Fruit fly (Drosophila melanogaster) whole organism, wandering third instar larva: Measurements from ENCODE around the gene CG12519.
"Not testable (repeated sequence)": the region's sequence is repeated elsewhere in the genome, so short reads cannot be mapped to it uniquely, and the experiment has no call there.

Experiments used
- Abd-B ChIP-seq: fragments of >200 bp; optimal IDR thresholded peaks from 2 replicates; lab custom pipeline; 2017; ENCODE audit warnings: missing biosample characterization, missing genetic modification characterization
- CG32264 ChIP-seq: fragments of 200-800 bp; sonication (Bioruptor generic); optimal IDR thresholded peaks from 2 replicates; lab custom pipeline; 2016; ENCODE audit warnings: missing biosample characterization, missing genetic modification characterization
- CG9705 ChIP-seq: fragments of 200-800 bp; sonication (Bioruptor generic); optimal IDR thresholded peaks from 2 replicates; lab custom pipeline; 2018; ENCODE audit warnings: missing biosample characterization, mild to moderate bottlenecking, missing genetic modification characterization
- CrebA ChIP-seq: fragments of 200-800 bp; sonication (Bioruptor generic); optimal IDR thresholded peaks from 2 replicates; lab custom pipeline; 2016; ENCODE audit warnings: missing biosample characterization, mild to moderate bottlenecking, missing genetic modification characterization, borderline replicate concordance
- Dfd ChIP-seq: fragments of >200 bp; optimal IDR thresholded peaks from 2 replicates; lab custom pipeline; 2017; ENCODE audit warnings: missing biosample characterization, missing genetic modification characterization
- Dif ChIP-seq: fragments of 200-275, 200-300 bp; sonication (Bioruptor generic); optimal IDR thresholded peaks from 2 replicates; lab custom pipeline; 2018; ENCODE audit warnings: missing biosample characterization, missing genetic modification characterization; ENCODE audit not compliant: partially characterized antibody
- GATAd ChIP-seq: sonication (Bioruptor generic); optimal IDR thresholded peaks from 2 replicates; lab custom pipeline; 2016; ENCODE audit warnings: missing biosample characterization, missing genetic modification characterization
- HLH106 ChIP-seq: fragments of 200-800 bp; optimal IDR thresholded peaks from 3 replicates; lab custom pipeline; 2019; ENCODE audit warnings: missing biosample characterization, mild to moderate bottlenecking, missing genetic modification characterization, moderate library complexity
- Hnf4 ChIP-seq: fragments of 200-800 bp; sonication (Bioruptor generic); optimal IDR thresholded peaks from 2 replicates; lab custom pipeline; 2016; ENCODE audit warnings: missing biosample characterization, mild to moderate bottlenecking, missing genetic modification characterization
- Hr78 ChIP-seq: fragments of >200 bp; optimal IDR thresholded peaks from 2 replicates; lab custom pipeline; 2017; ENCODE audit warnings: missing biosample characterization, missing genetic modification characterization
- Hr83 ChIP-seq: fragments of 200-300 bp; sonication (Bioruptor generic); optimal IDR thresholded peaks from 2 replicates; lab custom pipeline; 2016; ENCODE audit warnings: missing biosample characterization, mild to moderate bottlenecking, missing genetic modification characterization, moderate library complexity; ENCODE audit not compliant: poor library complexity, severe bottlenecking
- Jra ChIP-seq: sonication (Bioruptor generic); optimal IDR thresholded peaks from 2 replicates; lab custom pipeline; 2016; ENCODE audit warnings: missing biosample characterization, missing genetic modification characterization
- Mio ChIP-seq: sonication (Bioruptor generic); optimal IDR thresholded peaks from 2 replicates; lab custom pipeline; 2016; ENCODE audit warnings: missing biosample characterization, missing genetic modification characterization
- Myc ChIP-seq: fragments of >200 bp; optimal IDR thresholded peaks from 2 replicates; lab custom pipeline; 2017
- N ChIP-seq: fragments of >200 bp; optimal IDR thresholded peaks from 2 replicates; lab custom pipeline; 2018; ENCODE audit warnings: missing biosample characterization, missing external identifiers, missing genetic modification characterization
- OdsH ChIP-seq: fragments of 200-800 bp; sonication (Bioruptor generic); optimal IDR thresholded peaks from 2 replicates; lab custom pipeline; 2016; ENCODE audit warnings: missing biosample characterization, mild to moderate bottlenecking, missing genetic modification characterization
- Rel ChIP-seq, 2 experiments: fragments of 200-800 bp; sonication (Bioruptor generic) in 1 of 2; optimal IDR thresholded peaks; 2 replicates in 1 of 2; 3 replicates in 1 of 2; lab custom pipeline; 2016 to 2019; ENCODE audit warnings: mild to moderate bottlenecking in 2 of 2, missing biosample characterization in 2 of 2, missing genetic modification characterization in 2 of 2, moderate library complexity in 1 of 2
- Sp1 ChIP-seq: fragments of 200-800 bp; sonication (Bioruptor generic); optimal IDR thresholded peaks from 3 replicates; lab custom pipeline; 2019; ENCODE audit warnings: missing biosample characterization, mild to moderate bottlenecking, missing genetic modification characterization, moderate library complexity
- Vsx2 ChIP-seq: fragments of 200-300, 225-300 bp; sonication (Bioruptor generic); optimal IDR thresholded peaks from 2 replicates; lab custom pipeline; 2018; ENCODE audit warnings: missing biosample characterization, missing genetic modification characterization; ENCODE audit not compliant: partially characterized antibody
- br ChIP-seq: fragments of 200-800 bp; sonication (Bioruptor generic); optimal IDR thresholded peaks from 2 replicates; lab custom pipeline; 2016; ENCODE audit warnings: missing biosample characterization, missing genetic modification characterization
- brk ChIP-seq: fragments of 200-800 bp; sonication (Bioruptor generic); optimal IDR thresholded peaks from 2 replicates; lab custom pipeline; 2016; ENCODE audit warnings: missing biosample characterization, mild to moderate bottlenecking, missing genetic modification characterization
- dl ChIP-seq, 2 experiments: fragments of 175-275, 200-275 bp in 1 of 2; fragments of 200-275 bp in 1 of 2; sonication (Bioruptor generic); optimal IDR thresholded peaks; lab custom pipeline; 2018; ENCODE audit warnings: mild to moderate bottlenecking in 2 of 2, missing biosample characterization in 2 of 2, missing genetic modification characterization in 2 of 2, moderate library complexity in 2 of 2; ENCODE audit not compliant: partially characterized antibody in 2 of 2, insufficient read depth in 1 of 2
- dmrt93B ChIP-seq: fragments of 200-800 bp; sonication (Bioruptor generic); optimal IDR thresholded peaks from 2 replicates; lab custom pipeline; 2018; ENCODE audit warnings: missing biosample characterization, mild to moderate bottlenecking, missing genetic modification characterization
- dsf ChIP-seq: sonication (Bioruptor generic); optimal IDR thresholded peaks from 2 replicates; lab custom pipeline; 2016; ENCODE audit warnings: missing biosample characterization, missing genetic modification characterization, borderline replicate concordance
- ey ChIP-seq: fragments of 200-800 bp; sonication (Bioruptor generic); optimal IDR thresholded peaks from 2 replicates; lab custom pipeline; 2016; ENCODE audit warnings: missing biosample characterization, missing genetic modification characterization
- foxo ChIP-seq, 2 experiments: fragments of 200-800 bp; sonication (Bioruptor generic); optimal IDR thresholded peaks; 2 replicates in 1 of 2; 3 replicates in 1 of 2; lab custom pipeline; 2016 to 2017; ENCODE audit warnings: missing biosample characterization in 2 of 2, missing genetic modification characterization in 2 of 2
- fru ChIP-seq: fragments of 200-800 bp; sonication (Bioruptor generic); optimal IDR thresholded peaks from 3 replicates; lab custom pipeline; 2016; ENCODE audit warnings: missing biosample characterization, mild to moderate bottlenecking, missing genetic modification characterization
- h ChIP-seq: fragments of 200-800 bp; sonication (Bioruptor generic); optimal IDR thresholded peaks from 3 replicates; lab custom pipeline; 2016; ENCODE audit warnings: missing biosample characterization, mild to moderate bottlenecking, missing genetic modification characterization
- jim ChIP-seq: fragments of 175-275, 200-325 bp; sonication (Bioruptor generic); optimal IDR thresholded peaks from 2 replicates; lab custom pipeline; 2016; ENCODE audit warnings: missing biosample characterization, mild to moderate bottlenecking, missing genetic modification characterization
- lola ChIP-seq: fragments of >200 bp; optimal IDR thresholded peaks from 2 replicates; lab custom pipeline; 2017; ENCODE audit warnings: missing biosample characterization, missing genetic modification characterization
- pan ChIP-seq: fragments of >200 bp; optimal IDR thresholded peaks from 2 replicates; lab custom pipeline; 2017
- psq ChIP-seq: fragments of 200-800 bp; sonication (Bioruptor generic); optimal IDR thresholded peaks from 3 replicates; lab custom pipeline; 2017; ENCODE audit warnings: missing biosample characterization, mild to moderate bottlenecking, missing genetic modification characterization, moderate library complexity
- rgr ChIP-seq: fragments of 200-800 bp; sonication (Bioruptor generic); optimal IDR thresholded peaks from 3 replicates; lab custom pipeline; 2016; ENCODE audit warnings: missing biosample characterization, mild to moderate bottlenecking, missing genetic modification characterization
- sage ChIP-seq: fragments of 200-800 bp; sonication (Bioruptor generic); optimal IDR thresholded peaks from 2 replicates; lab custom pipeline; 2016; ENCODE audit warnings: missing biosample characterization, mild to moderate bottlenecking, missing genetic modification characterization
- sv ChIP-seq: fragments of 200-800 bp; sonication (Bioruptor generic); optimal IDR thresholded peaks from 3 replicates; lab custom pipeline; 2016; ENCODE audit warnings: missing biosample characterization, missing genetic modification characterization
- tai ChIP-seq: sonication (Bioruptor generic); optimal IDR thresholded peaks from 2 replicates; lab custom pipeline; 2016; ENCODE audit warnings: missing biosample characterization, missing genetic modification characterization
- usp ChIP-seq: fragments of >200 bp; optimal IDR thresholded peaks from 2 replicates; lab custom pipeline; 2017; ENCODE audit warnings: missing biosample characterization, missing genetic modification characterization
- woc ChIP-seq: sonication (Bioruptor generic); optimal IDR thresholded peaks from 2 replicates; lab custom pipeline; 2016; ENCODE audit warnings: missing biosample characterization, mild to moderate bottlenecking, missing genetic modification characterization

CG12519 gene

dm6 chr3L:19472128-19472527 lies at the start of gene CG12519, which contains the start of gene 825-Oak:
TSS of gene CG12519 (plus strand) at chr3L:19472491.
TSS of gene 825-Oak (minus strand) at chr3L:19472228.
- TF ChIP-seq jim (GFP tag; lab: Kevin White, UChicago); Vsx2; Dfd (GFP tag; lab: Kevin White, UChicago): not testable (repeated sequence)
- TF ChIP-seq, all 38 proteins: peak for 0; not testable (repeated sequence) for 38

DNA sequence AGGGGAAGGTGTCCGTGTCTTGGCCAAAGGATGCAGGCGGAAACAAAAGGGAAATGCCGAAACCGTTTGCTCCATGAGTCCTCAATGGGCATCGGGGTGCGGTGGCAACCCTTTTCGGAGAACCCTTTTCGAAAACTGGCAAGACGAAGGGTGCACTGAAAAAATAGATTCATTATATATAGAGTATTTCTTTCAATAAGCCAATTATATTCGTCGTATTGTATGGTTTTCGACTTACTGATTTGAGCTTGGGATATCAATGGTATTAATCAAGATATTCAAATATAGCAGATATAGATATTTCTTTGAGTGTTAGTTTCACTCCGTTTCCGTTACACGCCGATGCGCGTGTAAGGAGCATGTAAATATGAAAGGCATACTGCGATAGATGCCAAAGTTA lies 30.1 kb upstream of the CG12519 start:
- peak; percentile 21 for TF ChIP-seq fru (GFP tag; lab: Kevin White, UChicago)
- TF ChIP-seq tai (GFP tag; lab: Kevin White, UChicago) = no peak
- TF ChIP-seq Abd-B (GFP tag; lab: Kevin White, UChicago) = no peak
- TF ChIP-seq Vsx2 = no peak
- no peak for TF ChIP-seq Hr78
- no peak for TF ChIP-seq OdsH (GFP tag; lab: Kevin White, UChicago)
- peak; percentile 27 for TF ChIP-seq Sp1 (GFP tag; lab: Kevin White, UChicago)
- peak in 1 of 2 experiments; percentile 20 for TF ChIP-seq foxo (GFP tag; optimal IDR thresholded peaks at IDR 0.05; lab: Kevin White, UChicago)
- TF ChIP-seq Dfd (GFP tag; lab: Kevin White, UChicago) = no peak
- TF ChIP-seq lola (GFP tag; lab: Kevin White, UChicago) = no peak
- TF ChIP-seq h (GFP tag; lab: Kevin White, UChicago) = peak; percentile 9
- TF ChIP-seq Jra = no peak
- TF ChIP-seq ey (GFP tag; lab: Kevin White, UChicago) = no peak

- no peak for TF ChIP-seq Rel (GFP tag; optimal IDR thresholded peaks at IDR 0.05; lab: Kevin White, UChicago)
- no peak for TF ChIP-seq Rel (tag; optimal IDR thresholded peaks at IDR 0.05; lab: Kevin White, UChicago)
- peak; percentile 29 for TF ChIP-seq fru (GFP tag; lab: Kevin White, UChicago)
- no peak for TF ChIP-seq Hr83 (GFP tag; lab: Kevin White, UChicago)
- TF ChIP-seq br = peak; percentile 36
- TF ChIP-seq HLH106 (tag; lab: Kevin White, UChicago) = peak; percentile 20
- TF ChIP-seq psq (GFP tag; lab: Kevin White, UChicago) = no peak
- TF ChIP-seq tai (GFP tag; lab: Kevin White, UChicago) = no peak
- TF ChIP-seq pan (lab: Kevin White, UChicago) = no peak
- TF ChIP-seq Jra = no peak
- TF ChIP-seq brk (GFP tag; lab: Kevin White, UChicago) = no peak
- TF ChIP-seq Dfd (GFP tag; lab: Kevin White, UChicago) = no peak
- peak; percentile 28 for TF ChIP-seq ey (GFP tag; lab: Kevin White, UChicago)
- TF ChIP-seq Sp1 (GFP tag; lab: Kevin White, UChicago) = no peak
- TF ChIP-seq GATAd (GFP tag; lab: Kevin White, UChicago) = no peak
- TF ChIP-seq usp (GFP tag; lab: Kevin White, UChicago) = no peak
- no peak for TF ChIP-seq N
- TF ChIP-seq Hr78 = no peak
- TF ChIP-seq Dif (GFP tag; lab: Kevin White, UChicago) = no peak
- TF ChIP-seq sv = no peak
- no peak for TF ChIP-seq lola (GFP tag; lab: Kevin White, UChicago)
- no peak for TF ChIP-seq jim (GFP tag; lab: Kevin White, UChicago)
- no peak for TF ChIP-seq Hnf4
- no peak for TF ChIP-seq sage (GFP tag; lab: Kevin White, UChicago)
- TF ChIP-seq OdsH (GFP tag; lab: Kevin White, UChicago) = no peak
- TF ChIP-seq woc (GFP tag; lab: Kevin White, UChicago) = no peak
- no peak for TF ChIP-seq CG32264 (GFP tag; lab: Kevin White, UChicago)
- TF ChIP-seq Vsx2 = no peak
- no peak for TF ChIP-seq dsf
- no peak for TF ChIP-seq CrebA
- no peak for TF ChIP-seq dl (GFP tag; optimal IDR thresholded peaks at IDR 0.05; lab: Kevin White, UChicago; ENCODE audit: insufficient read depth in 1 of 2, partially characterized antibody in 2 of 2)
- peak; percentile 34 for TF ChIP-seq rgr (GFP tag; lab: Kevin White, UChicago)
- no peak for TF ChIP-seq Myc (lab: Kevin White, UChicago)
- TF ChIP-seq Abd-B (GFP tag; lab: Kevin White, UChicago) = no peak
- TF ChIP-seq h (GFP tag; lab: Kevin White, UChicago) = peak; percentile 38
- no peak for TF ChIP-seq Mio (GFP tag; lab: Kevin White, UChicago)
- TF ChIP-seq dmrt93B (GFP tag; lab: Kevin White, UChicago) = no peak
- peak in 1 of 2 experiments; percentile 47 for TF ChIP-seq foxo (GFP tag; optimal IDR thresholded peaks at IDR 0.05; lab: Kevin White, UChicago)
- no peak for TF ChIP-seq CG9705 (GFP tag; lab: Kevin White, UChicago)
- TF ChIP-seq, all 38 proteins: peak for 7
These were observed 28.2 kb upstream of the CG12519 start for dm6 chr3L:19444092-19444491.
